Fruit fly (Drosophila melanogaster): ENCODE results near the gene ATPsynE.

ATPsynE gene

DNA sequence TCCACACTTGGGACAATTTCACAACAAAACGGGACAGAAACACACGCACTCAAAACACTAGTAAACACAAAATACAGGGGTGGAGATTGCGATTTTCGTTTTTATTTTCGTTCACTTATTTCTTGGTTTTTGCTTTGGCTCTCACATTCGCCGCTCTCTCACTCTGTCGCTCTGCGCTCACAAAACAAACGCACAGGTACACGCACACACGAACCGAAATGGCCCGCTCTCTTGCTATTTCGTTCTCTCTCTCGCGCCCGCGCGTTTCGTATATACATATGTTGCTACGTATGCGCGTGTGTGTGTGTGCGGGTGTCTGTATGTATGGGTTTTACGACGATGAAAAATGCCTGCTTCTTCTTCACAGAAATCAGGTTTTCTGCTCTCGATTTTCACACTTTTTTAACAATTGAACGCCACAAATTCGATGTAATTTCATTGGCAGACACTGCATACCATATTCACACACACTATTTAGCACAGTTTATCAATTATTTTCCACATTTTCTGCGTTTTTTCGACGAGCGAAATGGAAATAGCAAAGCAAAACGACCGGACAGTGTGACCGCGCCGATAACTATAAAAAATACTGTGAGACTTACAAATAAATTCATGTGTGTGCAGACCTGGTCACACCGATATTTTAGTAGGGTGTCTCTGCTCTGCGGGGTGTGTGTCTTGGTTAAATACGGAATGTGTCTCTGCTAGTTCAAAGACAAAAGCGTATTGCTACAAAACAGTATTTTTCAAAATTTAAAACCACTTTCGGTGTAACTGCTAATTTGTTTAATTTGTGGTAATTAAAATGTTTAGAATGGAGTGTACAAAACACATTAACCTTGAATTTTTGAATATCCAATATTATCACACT, 40.2 kb upstream of the ATPsynE start, which contains the start of gene trx (continued):
- TF ChIP-seq CG14014 (GFP tag; IDR thresholded peaks at IDR 0.05) (no peak), CG10543 (GFP tag; optimal IDR thresholded peaks at IDR 0.05) (peak; percentile 33), grn (GFP tag; optimal IDR thresholded peaks at IDR 0.05) (no peak), CG4707 (GFP tag; optimal IDR thresholded peaks at IDR 0.05) (no peak), CG7745 (tag; optimal IDR thresholded peaks at IDR 0.05) (no peak), CG10979 (tag; optimal IDR thresholded peaks at IDR 0.05) (no peak), CG9215 (GFP tag; IDR thresholded peaks at IDR 0.05) (no peak), Taf1 (GFP tag; IDR thresholded peaks at IDR 0.05) (no peak), CG10321 (GFP tag; IDR thresholded peaks at IDR 0.05) (no peak), gfzf (GFP tag; optimal IDR thresholded peaks at IDR 0.05) (peak; percentile 99), jigr1 (GFP tag; IDR thresholded peaks at IDR 0.05) (no peak), fd96Cb (tag; optimal IDR thresholded peaks at IDR 0.05) (no peak), usp (GFP tag; optimal IDR thresholded peaks at IDR 0.05) (no peak), unc-4 (GFP tag; IDR thresholded peaks at IDR 0.05; ENCODE audit: partially characterized antibody) (no peak), CG4820 (GFP tag; optimal IDR thresholded peaks at IDR 0.05) (no peak), stc (GFP tag; IDR thresholded peaks at IDR 0.05) (no peak), sob (GFP tag; IDR thresholded peaks at IDR 0.05) (no peak), sens (GFP tag) (peak; percentile 80), sima (GFP tag; optimal IDR thresholded peaks at IDR 0.05) (no peak), CG15073 (GFP tag; optimal IDR thresholded peaks at IDR 0.05) (no peak), CG12236 (GFP tag; optimal IDR thresholded peaks at IDR 0.05) (no peak), cwo (GFP tag; optimal IDR thresholded peaks at IDR 0.05) (no peak), tll (GFP tag; optimal IDR thresholded peaks at IDR 0.05) (peak in 1 of 2 experiments; percentile 33), HLH54F (GFP tag; optimal IDR thresholded peaks at IDR 0.05) (no peak), trh (GFP tag; optimal IDR thresholded peaks at IDR 0.05) (no peak), vnd (GFP tag; IDR thresholded peaks at IDR 0.05; ENCODE audit: partially characterized antibody) (no peak), abd-A (tag; optimal IDR thresholded peaks at IDR 0.05) (peak; percentile 90), Abd-B (GFP tag; optimal IDR thresholded peaks at IDR 0.05) (peak; percentile 87), CG11247 (GFP tag; IDR thresholded peaks at IDR 0.05) (no peak), CG8089 (GFP tag; optimal IDR thresholded peaks at IDR 0.05) (no peak), mld (GFP tag; IDR thresholded peaks at IDR 0.05; ENCODE audit: partially characterized antibody) (no peak), gcm2 (GFP tag; optimal IDR thresholded peaks at IDR 0.05) (no peak), CG8290 (GFP tag; optimal IDR thresholded peaks at IDR 0.05) (peak; percentile 13), CG8290 (tag; optimal IDR thresholded peaks at IDR 0.05) (peak in 1 of 2 experiments; percentile 41), CG12071 (GFP tag; optimal IDR thresholded peaks at IDR 0.05) (no peak), kay (GFP tag; optimal IDR thresholded peaks at IDR 0.05) (no peak), CG17328 (GFP tag; IDR thresholded peaks at IDR 0.05) (no peak), CG1233 (GFP tag; optimal IDR thresholded peaks at IDR 0.05) (no peak), CG12299 (tag; optimal IDR thresholded peaks at IDR 0.05) (peak; percentile 3), CG5245 (GFP tag; optimal IDR thresholded peaks at IDR 0.05) (no peak), CG1647 (GFP tag; optimal IDR thresholded peaks at IDR 0.05) (no peak), CHES-1-like (GFP tag; optimal IDR thresholded peaks at IDR 0.05) (no peak), prd (optimal IDR thresholded peaks at IDR 0.05) (no peak), prd (GFP tag; IDR thresholded peaks at IDR 0.05) (no peak), CG3407 (GFP tag; optimal IDR thresholded peaks at IDR 0.05) (no peak), eyg (GFP tag; optimal IDR thresholded peaks at IDR 0.05) (no peak), Bteb2 (GFP tag; optimal IDR thresholded peaks at IDR 0.05) (no peak), CG12744 (GFP tag; optimal IDR thresholded peaks at IDR 0.05) (peak; percentile 7), Eip74EF (GFP tag; optimal IDR thresholded peaks at IDR 0.05) (peak in 1 of 2 experiments; percentile 45), CG9932 (GFP tag; IDR thresholded peaks at IDR 0.05) (no peak)
